Fruit fly (Drosophila melanogaster): Measurements from ENCODE around the gene Tbc1d15-17.

Gene Tbc1d15-17

DNA sequence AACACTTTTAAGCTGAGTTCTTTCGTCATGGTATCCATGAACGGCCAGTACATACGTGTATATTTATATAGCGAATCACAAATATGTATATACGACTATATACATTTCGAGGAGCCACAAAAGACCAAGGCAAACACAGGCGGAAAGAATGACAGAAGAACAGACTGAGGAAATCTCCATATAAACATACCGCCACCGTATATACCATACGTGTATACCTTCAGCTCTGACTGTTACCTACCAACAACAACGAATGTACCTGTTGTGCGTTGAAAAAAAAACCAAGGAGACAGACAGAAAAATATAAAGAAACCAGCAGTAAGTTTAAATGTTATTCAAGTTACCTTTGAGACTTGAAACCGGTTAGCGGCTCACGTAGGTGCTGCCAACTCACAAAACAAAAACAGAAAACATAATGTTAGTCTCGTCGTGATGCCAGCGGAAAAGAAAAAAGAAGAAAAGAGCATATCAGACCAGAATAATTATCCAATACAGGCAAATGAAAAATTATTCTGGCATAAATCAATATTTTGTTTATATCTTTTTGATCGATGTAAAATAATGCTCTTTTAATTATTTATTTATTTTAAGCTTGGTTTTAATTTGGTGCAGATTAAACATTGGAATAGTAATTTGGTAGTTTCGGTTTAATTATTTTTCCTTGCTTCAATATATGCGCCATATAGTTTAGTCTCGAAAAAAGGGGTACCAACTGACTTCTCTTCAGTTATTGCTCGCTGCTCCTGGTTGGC lies 35.3 kb upstream of the Tbc1d15-17 start (continued):
- TF ChIP-seq eve (GFP tag; optimal IDR thresholded peaks at IDR 0.05) (peak in 1 of 2 experiments; percentile 19), Trl (optimal IDR thresholded peaks at IDR 0.05) (no peak), Trl (GFP tag; optimal IDR thresholded peaks at IDR 0.05) (no peak), amos (GFP tag; IDR thresholded peaks at IDR 0.05; ENCODE audit: partially characterized antibody) (no peak), sqz (GFP tag; optimal IDR thresholded peaks at IDR 0.05) (peak; percentile 81), CG17612 (GFP tag; IDR thresholded peaks at IDR 0.05) (no peak), Fer1 (GFP tag; optimal IDR thresholded peaks at IDR 0.05) (peak; percentile 23), bigmax (GFP tag; optimal IDR thresholded peaks at IDR 0.05) (no peak), pita (GFP tag; optimal IDR thresholded peaks at IDR 0.05) (no peak), ara (GFP tag; IDR thresholded peaks at IDR 0.05) (no peak), klu (GFP tag; IDR thresholded peaks at IDR 0.05) (no peak), CG42726 (GFP tag; IDR thresholded peaks at IDR 0.05; ENCODE audit: partially characterized antibody) (no peak), dmrt99B (tag; optimal IDR thresholded peaks at IDR 0.05) (no peak), lmd (GFP tag; IDR thresholded peaks at IDR 0.05) (no peak), CG12155 (GFP tag; optimal IDR thresholded peaks at IDR 0.05) (no peak), Neu2 (GFP tag; optimal IDR thresholded peaks at IDR 0.05; ENCODE audit: borderline replicate concordance) (no peak), pho (GFP tag; optimal IDR thresholded peaks at IDR 0.05) (no peak), slbo (GFP tag; IDR thresholded peaks at IDR 0.05) (no peak), hth (optimal IDR thresholded peaks at IDR 0.05) (no peak), CG43689 (GFP tag; IDR thresholded peaks at IDR 0.05) (no peak), HmgD (GFP tag; optimal IDR thresholded peaks at IDR 0.05) (no peak), twi (tag; optimal IDR thresholded peaks at IDR 0.05) (no peak), YL-1 (GFP tag; optimal IDR thresholded peaks at IDR 0.05) (no peak), Nf-YB (GFP tag; optimal IDR thresholded peaks at IDR 0.05) (no peak), CG15011 (GFP tag; optimal IDR thresholded peaks at IDR 0.05) (no peak), salm (tag; optimal IDR thresholded peaks at IDR 0.05) (no peak), CG3847 (GFP tag; IDR thresholded peaks at IDR 0.05) (no peak), Rfx (GFP tag; IDR thresholded peaks at IDR 0.05) (no peak), Elba2 (GFP tag; optimal IDR thresholded peaks at IDR 0.05) (no peak), al (GFP tag; IDR thresholded peaks at IDR 0.05) (no peak), ems (GFP tag; optimal IDR thresholded peaks at IDR 0.05) (no peak), Sry-δ (GFP tag; optimal IDR thresholded peaks at IDR 0.05) (no peak), CG8290 (GFP tag; optimal IDR thresholded peaks at IDR 0.05) (no peak), CG8290 (tag; optimal IDR thresholded peaks at IDR 0.05) (peak in 1 of 2 experiments; percentile 58), bcd (GFP tag; optimal IDR thresholded peaks at IDR 0.05) (no peak), ind (GFP tag; optimal IDR thresholded peaks at IDR 0.05) (no peak), B-H1 (GFP tag; IDR thresholded peaks at IDR 0.05) (no peak), Atf3 (GFP tag; optimal IDR thresholded peaks at IDR 0.05) (no peak), shn (GFP tag; optimal IDR thresholded peaks at IDR 0.05) (no peak), CG17802 (tag; optimal IDR thresholded peaks at IDR 0.05) (no peak), C15 (GFP tag; IDR thresholded peaks at IDR 0.05) (no peak), tx (GFP tag; optimal IDR thresholded peaks at IDR 0.05) (no peak), Abd-B (GFP tag; optimal IDR thresholded peaks at IDR 0.05) (no peak), CG13123 (GFP tag; optimal IDR thresholded peaks at IDR 0.05) (no peak), CG18262 (tag; optimal IDR thresholded peaks at IDR 0.05) (no peak), lbe (GFP tag; optimal IDR thresholded peaks at IDR 0.05) (peak; percentile 60), ab (GFP tag; optimal IDR thresholded peaks at IDR 0.05) (no peak), ttk (GFP tag; IDR thresholded peaks at IDR 0.05) (no peak), Hr78 (GFP tag; optimal IDR thresholded peaks at IDR 0.05) (no peak), Doc3 (GFP tag; IDR thresholded peaks at IDR 0.05; ENCODE audit: partially characterized antibody) (no peak), croc (GFP tag; conservative IDR thresholded peaks at IDR 0.05) (no peak), CG7372 (GFP tag; IDR thresholded peaks at IDR 0.05) (no peak)
